Fruit fly (Drosophila melanogaster) ovary, adult (tissue): Measurements from ENCODE around the gene CkIalpha.

ENCODE experiments used
- CG17801 ChIP-seq: fragments of 200-800 bp; optimal IDR thresholded peaks from 2 replicates; lab custom pipeline; 2019; ENCODE audit warnings: missing biosample characterization, mild to moderate bottlenecking, missing genetic modification characterization, moderate library complexity; ENCODE audit not compliant: partially characterized antibody

CkIalpha gene

DNA sequence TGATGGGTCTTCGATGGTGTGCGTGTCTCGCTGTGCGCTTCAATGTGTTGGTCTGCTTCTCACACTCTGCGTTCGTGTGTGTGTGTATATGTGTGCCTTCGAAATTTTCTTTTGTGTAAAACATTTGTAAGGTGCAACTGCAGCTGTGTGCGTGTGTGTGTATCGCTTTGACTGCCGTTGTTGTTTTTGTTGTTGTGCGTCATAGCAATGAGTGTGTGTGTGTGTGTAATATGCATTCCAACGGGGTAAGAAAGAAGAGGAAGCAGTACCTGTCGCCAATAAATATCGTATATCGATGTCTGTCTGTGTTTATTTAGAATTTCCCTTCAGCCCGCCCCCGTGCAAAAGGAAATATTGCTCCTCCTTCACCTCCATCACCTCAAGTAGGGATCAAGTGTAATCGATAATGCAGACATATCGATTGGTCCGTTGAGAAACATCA is 883 bp downstream of the CkIalpha start:
- TF ChIP-seq CG17801 (GFP tag; lab: Kevin White, UChicago) = peak; percentile 62

DNA sequence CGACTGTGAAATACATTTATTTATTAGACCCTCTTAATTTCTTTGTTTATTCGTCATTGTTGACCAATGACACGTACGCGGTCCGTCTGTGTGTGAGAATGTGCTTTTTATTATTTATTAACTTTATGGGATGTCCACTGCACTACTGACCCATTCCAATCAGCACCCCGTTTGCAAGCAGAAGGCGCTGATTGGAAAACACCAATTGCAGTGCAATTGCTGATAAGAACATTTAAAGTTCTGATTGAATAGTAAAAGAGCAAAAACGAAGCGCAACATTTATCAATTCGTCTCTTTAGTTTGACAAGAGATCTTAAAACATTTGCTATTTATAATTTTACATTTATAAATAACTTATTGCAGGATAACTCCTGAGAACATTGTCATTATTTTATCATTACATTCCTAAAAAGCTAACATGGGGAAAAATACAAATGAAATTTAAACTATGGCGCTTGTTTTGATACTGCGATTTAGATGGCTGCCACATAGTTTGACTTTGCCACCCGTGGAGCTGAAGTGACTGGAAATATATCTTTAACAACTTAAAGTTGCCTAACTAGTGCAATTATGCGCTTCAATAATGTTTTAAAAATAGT is 5.1 kb downstream of the CkIalpha start:
- TF ChIP-seq CG17801 (GFP tag; lab: Kevin White, UChicago) = peak; percentile 38

DNA sequence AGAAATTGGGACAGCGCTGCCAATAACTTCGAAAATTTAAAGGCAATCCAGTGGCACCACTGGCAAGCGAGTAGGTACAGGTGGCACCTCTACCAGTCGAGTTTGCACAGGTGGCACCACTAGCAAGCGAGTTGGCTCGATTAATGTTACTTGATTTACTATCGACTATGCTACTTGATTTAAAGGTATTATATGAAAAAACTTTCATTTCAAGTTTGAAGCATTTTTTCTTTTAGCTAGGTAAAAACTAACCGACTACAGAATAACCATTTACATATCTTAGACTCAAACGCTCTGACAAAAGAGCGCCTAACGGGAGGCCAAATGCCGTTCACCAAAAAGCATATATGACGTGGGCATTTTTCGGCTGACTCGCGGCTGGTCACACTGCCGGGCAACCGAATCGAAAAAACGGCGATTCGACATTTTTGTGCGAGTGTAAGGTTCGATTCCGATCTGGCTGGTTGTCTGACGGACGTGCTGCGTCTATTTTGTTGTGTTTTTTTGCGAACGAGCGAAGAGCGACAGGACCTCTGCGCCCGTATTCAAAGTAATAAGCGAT is 5.7 kb downstream of the CkIalpha start, which contains the start of gene Tis11:
Gene Tis11, plus strand, starts transcription at position 417 of the 562 bp plus-strand sequence.
- peak; percentile 40 for TF ChIP-seq CG17801 (GFP tag; lab: Kevin White, UChicago)

DNA sequence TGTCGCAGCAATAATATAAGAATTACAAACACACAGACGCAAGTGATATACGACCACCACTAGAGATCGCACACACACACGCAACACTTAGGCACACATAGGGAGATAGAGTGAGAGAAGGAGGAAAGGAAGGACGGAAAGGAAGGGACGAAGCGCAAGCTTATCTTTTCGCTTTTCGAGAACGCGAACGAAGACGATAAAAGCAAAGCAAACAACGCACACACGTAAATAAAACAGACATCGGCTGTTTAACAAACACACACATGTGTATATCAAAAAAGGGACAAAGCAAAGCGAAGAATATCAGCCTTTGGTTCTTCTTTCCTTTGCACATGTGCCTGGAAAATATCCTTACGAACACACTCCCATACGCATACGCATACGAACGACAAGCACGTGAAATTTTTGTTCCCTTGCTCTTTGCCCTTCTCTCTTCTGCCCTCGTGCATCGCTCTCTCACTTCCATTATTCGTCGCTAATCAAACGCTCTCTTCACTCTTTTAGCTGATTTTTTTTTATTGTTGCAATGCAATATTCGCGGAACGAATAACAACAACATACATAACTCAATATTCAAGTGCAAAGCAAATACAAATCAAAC is 6.7 kb downstream of the CkIalpha start:
- peak; percentile 72 for TF ChIP-seq CG17801 (GFP tag; lab: Kevin White, UChicago)

DNA sequence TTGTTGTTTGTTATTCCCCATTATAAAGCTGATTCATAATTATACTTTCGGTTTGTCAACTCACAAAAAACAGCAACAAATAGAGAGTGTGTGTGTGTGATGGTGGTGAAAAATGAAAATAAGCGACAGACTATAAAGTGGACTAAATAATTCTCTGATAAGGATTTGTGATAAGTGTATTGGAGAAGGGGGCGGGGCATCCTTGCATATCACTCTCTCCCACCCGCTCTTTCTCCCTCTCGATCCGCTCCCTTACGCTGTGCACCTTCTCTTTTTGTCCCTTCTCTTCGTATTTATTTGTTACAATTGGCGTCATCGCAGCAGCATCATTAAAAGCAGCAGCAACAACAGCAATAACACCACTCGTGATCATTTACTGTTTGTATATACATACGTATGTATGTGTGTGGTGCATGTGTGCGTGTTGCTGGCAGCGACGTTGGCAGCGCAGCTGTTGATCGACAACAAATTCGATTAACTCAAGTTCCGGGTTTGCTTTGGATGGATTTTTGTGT is 8.1 kb downstream of the CkIalpha start:
- TF ChIP-seq CG17801 (GFP tag; lab: Kevin White, UChicago) = peak; percentile 63

DNA sequence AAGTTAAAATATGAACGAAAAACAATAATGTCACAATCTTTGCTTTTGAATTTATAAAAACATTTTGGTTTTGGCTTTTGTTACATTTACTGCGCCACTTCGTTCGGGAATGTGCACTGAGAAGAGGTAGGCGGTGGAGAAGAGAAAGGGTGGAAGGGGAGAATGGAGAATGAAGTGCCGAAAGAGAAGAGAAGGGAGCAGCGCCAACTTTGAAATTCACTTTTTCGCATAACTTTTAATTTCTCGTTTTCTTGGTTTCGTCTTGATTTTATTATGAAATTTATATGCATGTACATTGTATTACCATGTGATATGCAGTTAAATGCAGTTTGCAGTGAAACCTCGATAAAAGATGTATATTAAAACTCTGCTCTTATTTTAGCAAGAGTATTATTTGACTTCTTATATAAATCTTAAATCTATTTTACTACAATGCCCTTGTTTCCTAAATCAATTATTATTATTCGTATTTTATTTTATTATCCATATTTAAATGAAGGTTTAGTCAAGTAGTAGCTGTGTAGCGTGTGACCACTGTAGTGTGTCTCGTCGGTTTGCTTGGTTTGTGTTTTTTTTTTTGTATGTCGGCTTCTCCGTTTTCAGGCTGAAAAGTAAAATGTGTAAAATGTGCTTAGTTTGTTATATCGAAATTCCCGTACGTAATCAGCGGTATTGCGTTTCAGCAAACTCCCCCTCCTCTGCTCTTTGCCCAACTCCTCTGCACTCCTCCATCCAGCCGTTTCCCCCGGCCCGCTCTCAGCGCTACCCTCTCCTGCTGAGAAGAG is 9.4 kb downstream of the CkIalpha start:
- peak; percentile 94 for TF ChIP-seq CG17801 (GFP tag; lab: Kevin White, UChicago)

DNA sequence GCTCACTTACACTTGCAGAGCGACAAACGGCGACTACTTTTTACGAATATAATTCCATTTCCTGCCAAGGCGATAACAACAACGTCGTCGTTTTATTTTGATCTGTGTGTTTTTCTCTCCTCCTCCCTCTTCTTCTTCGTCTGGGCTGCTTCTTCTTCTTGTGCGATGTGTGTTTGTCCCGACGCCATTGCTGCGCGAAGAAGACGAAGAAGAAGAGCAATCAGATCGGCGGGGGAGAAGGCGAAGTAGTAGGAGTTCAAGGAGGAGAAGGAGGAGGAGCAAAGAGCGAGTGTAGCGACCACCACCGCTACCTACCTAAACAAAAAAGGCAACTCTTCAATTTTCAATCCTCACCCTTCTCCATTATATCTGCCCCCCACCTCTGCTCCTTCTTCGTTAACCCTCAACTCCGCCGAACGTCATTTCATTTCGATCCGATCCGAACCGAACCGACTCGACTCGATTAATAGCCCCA is 10.1 kb downstream of the CkIalpha start:
- TF ChIP-seq CG17801 (GFP tag; lab: Kevin White, UChicago) = peak; percentile 27

DNA sequence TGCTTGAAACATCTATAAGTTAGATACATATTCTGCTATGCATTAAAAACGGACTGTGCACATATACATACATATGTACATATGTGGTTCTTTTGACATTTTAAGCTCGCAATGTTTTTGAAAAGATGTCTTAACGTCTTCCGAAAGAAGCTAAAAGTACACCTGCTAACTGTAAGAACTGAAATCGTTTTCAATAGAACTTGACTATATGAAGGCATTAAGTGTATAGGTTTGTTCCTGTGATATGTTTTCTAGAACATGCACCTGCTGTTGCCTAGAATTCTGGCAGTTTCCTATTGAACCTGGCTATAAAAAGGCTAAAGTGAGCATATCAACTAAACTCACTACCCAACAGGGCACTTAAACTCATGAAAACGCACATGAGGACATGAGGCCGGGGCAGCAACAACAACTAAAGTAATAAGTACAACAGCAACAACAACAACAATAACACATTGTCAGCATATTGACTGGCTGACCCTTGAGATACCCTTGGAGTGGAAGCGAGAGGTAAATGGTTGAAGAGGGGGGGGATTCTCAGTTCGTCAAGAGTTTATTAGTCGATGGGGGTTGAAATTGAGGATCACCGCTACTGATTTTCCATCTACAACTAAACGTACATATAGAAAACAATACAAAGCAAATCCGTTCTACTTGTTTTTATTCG is 10.8 kb downstream of the CkIalpha start:
- TF ChIP-seq CG17801 (GFP tag; lab: Kevin White, UChicago) = no peak

DNA sequence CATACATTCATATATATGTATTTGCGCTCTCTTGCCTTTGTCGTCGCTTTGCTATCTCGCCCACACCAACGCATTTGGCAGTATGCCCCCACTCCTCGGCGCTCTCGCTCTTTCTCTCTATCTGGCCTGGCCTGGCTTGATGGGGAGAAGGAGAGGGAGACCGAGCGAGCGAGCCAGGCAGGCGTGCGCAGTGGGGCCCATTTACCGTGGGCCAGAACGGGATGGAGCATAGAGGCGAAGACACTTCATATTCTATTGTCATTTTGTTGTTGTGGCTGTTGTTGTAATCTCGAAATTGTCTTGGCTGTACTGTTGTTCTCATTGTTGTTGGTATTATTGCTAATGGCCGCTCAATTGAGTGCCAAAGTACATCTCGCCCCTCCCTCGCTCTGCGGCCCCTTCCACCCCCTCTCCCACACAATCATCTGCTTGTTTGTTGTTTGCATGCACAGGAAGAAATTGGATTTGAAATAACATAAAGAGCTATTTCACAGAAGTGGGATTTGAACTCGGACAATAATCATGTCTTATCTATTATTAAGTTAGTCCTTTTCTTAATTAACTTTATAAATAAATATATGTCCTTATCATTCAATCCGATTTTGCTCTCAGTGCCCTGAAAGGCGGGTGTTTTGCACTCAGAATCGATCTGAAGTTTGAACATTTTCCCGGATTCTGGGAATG is 11.8 kb downstream of the CkIalpha start:
- TF ChIP-seq CG17801 (GFP tag; lab: Kevin White, UChicago) = peak; percentile 82

DNA sequence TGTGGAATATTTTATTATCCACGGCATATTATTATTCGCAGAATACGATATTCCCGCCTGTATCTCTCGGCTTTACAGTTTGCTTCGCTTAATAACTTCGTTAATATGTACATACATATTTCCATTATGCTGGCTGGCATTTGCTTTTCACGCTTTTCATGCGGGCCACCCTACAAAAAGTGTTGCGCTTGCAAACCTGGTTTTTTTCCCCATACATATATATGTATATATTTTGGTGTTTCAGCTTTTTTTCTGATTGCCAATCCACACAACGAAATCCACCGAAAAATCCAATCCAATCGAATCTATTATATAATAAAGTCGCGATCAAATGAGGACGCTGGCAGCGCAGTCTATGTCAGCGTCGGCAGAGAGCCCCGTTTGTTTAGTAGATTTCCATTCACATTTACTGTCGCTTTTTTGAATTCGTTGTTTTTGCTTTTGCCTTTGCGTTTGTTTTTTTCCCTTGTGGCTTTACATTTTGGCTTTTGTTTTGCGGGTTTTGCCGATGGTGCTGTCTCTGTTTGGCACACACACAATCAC is 12.4 kb downstream of the CkIalpha start:
- TF ChIP-seq CG17801 (GFP tag; lab: Kevin White, UChicago) = no peak

DNA sequence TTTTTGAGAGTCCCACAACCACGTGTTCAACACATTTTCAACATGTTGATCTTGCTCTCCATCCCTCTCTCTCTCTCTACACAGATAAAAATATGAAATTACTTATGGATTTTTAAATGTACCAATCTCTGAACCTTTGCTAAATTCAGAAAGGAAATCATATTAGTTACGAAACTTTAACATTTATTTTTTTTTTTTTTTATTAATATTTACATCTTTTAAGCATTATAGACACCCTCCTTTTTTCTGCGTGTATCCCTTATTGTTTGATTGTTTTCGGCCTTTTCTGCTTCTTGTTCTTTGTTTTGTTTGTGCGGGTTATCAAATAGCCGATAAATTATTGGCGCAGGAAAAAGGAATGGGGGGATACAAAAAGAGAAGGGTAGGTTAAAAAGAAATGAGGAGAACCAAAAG is 13.1 kb downstream of the CkIalpha start:
- peak; percentile 95 for TF ChIP-seq CG17801 (GFP tag; lab: Kevin White, UChicago)

DNA sequence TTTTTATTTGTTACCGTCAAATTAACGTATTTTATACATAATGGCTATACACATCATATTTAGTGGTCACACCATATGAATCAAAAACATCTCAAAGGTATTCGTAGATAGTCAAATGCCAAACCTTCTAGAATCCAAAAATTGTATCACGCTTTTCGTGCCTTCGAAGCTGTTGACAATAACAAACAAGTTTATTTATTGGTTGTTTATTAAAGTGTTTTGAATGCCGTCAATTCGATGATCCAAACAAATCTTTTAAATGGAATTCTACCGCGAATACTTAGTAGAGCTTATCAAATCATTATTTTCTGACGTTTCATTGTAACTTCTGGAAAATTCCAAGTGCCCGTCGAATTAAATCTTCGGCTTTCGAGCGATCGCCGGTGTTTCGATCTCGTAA is 13.6 kb downstream of the CkIalpha start:
- no peak for TF ChIP-seq CG17801 (GFP tag; lab: Kevin White, UChicago)

DNA sequence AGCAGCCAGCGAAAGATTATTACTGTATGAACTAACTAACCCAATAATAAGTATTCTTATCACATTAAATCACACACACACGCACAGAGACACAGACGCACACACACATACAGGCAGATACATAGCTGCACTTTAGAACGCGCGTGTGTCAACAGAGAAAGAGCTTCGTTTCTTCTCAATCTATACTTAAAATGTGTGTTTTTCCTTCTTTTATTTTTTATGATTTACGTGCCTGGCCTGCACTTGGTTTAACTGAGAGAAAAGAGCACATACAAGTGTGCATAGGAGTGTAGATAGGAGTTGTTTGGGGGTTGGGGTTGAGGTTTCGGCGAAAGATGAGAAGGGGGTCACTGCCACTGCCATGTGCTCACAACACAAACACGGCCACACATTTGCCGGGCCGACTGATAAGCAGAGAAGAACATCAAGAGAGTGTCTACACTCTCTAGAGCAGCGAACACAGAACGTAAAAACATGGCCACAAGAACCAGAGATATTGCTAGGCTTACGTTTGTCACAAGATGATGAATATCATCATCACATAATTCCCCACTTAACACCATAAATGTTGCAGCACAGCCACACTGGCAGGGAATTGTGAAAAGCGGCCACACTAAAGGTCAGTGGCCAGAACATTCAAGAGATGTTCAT is 14.3 kb downstream of the CkIalpha start:
- no peak for TF ChIP-seq CG17801 (GFP tag; lab: Kevin White, UChicago)
